Fruit fly (Drosophila melanogaster) whole organism, wandering third instar larva: ENCODE measurements around the gene Dys.

Experiments used
- Abd-B ChIP-seq: fragments of >200 bp; optimal IDR thresholded peaks from 2 replicates; lab custom pipeline; 2017; ENCODE audit warnings: missing biosample characterization, missing genetic modification characterization
- CG32264 ChIP-seq: fragments of 200-800 bp; sonication (Bioruptor generic); optimal IDR thresholded peaks from 2 replicates; lab custom pipeline; 2016; ENCODE audit warnings: missing biosample characterization, missing genetic modification characterization
- CG9705 ChIP-seq: fragments of 200-800 bp; sonication (Bioruptor generic); optimal IDR thresholded peaks from 2 replicates; lab custom pipeline; 2018; ENCODE audit warnings: missing biosample characterization, mild to moderate bottlenecking, missing genetic modification characterization
- Dfd ChIP-seq: fragments of >200 bp; optimal IDR thresholded peaks from 2 replicates; lab custom pipeline; 2017; ENCODE audit warnings: missing biosample characterization, missing genetic modification characterization
- Dif ChIP-seq: fragments of 200-275, 200-300 bp; sonication (Bioruptor generic); optimal IDR thresholded peaks from 2 replicates; lab custom pipeline; 2018; ENCODE audit warnings: missing biosample characterization, missing genetic modification characterization; ENCODE audit not compliant: partially characterized antibody
- GATAd ChIP-seq: sonication (Bioruptor generic); optimal IDR thresholded peaks from 2 replicates; lab custom pipeline; 2016; ENCODE audit warnings: missing biosample characterization, missing genetic modification characterization
- HLH106 ChIP-seq: fragments of 200-800 bp; optimal IDR thresholded peaks from 3 replicates; lab custom pipeline; 2019; ENCODE audit warnings: missing biosample characterization, mild to moderate bottlenecking, missing genetic modification characterization, moderate library complexity
- Hnf4 ChIP-seq: fragments of 200-800 bp; sonication (Bioruptor generic); optimal IDR thresholded peaks from 2 replicates; lab custom pipeline; 2016; ENCODE audit warnings: missing biosample characterization, mild to moderate bottlenecking, missing genetic modification characterization
- Hr78 ChIP-seq: fragments of >200 bp; optimal IDR thresholded peaks from 2 replicates; lab custom pipeline; 2017; ENCODE audit warnings: missing biosample characterization, missing genetic modification characterization
- Hr83 ChIP-seq: fragments of 200-300 bp; sonication (Bioruptor generic); optimal IDR thresholded peaks from 2 replicates; lab custom pipeline; 2016; ENCODE audit warnings: missing biosample characterization, mild to moderate bottlenecking, missing genetic modification characterization, moderate library complexity; ENCODE audit not compliant: poor library complexity, severe bottlenecking
- Mio ChIP-seq: sonication (Bioruptor generic); optimal IDR thresholded peaks from 2 replicates; lab custom pipeline; 2016; ENCODE audit warnings: missing biosample characterization, missing genetic modification characterization
- Myc ChIP-seq: fragments of >200 bp; optimal IDR thresholded peaks from 2 replicates; lab custom pipeline; 2017
- N ChIP-seq: fragments of >200 bp; optimal IDR thresholded peaks from 2 replicates; lab custom pipeline; 2018; ENCODE audit warnings: missing biosample characterization, missing external identifiers, missing genetic modification characterization
- OdsH ChIP-seq: fragments of 200-800 bp; sonication (Bioruptor generic); optimal IDR thresholded peaks from 2 replicates; lab custom pipeline; 2016; ENCODE audit warnings: missing biosample characterization, mild to moderate bottlenecking, missing genetic modification characterization
- Rel ChIP-seq, 2 experiments: fragments of 200-800 bp; sonication (Bioruptor generic) in 1 of 2; optimal IDR thresholded peaks; 2 replicates in 1 of 2; 3 replicates in 1 of 2; lab custom pipeline; 2016 to 2019; ENCODE audit warnings: mild to moderate bottlenecking in 2 of 2, missing biosample characterization in 2 of 2, missing genetic modification characterization in 2 of 2, moderate library complexity in 1 of 2
- Sp1 ChIP-seq: fragments of 200-800 bp; sonication (Bioruptor generic); optimal IDR thresholded peaks from 3 replicates; lab custom pipeline; 2019; ENCODE audit warnings: missing biosample characterization, mild to moderate bottlenecking, missing genetic modification characterization, moderate library complexity
- Vsx2 ChIP-seq: fragments of 200-300, 225-300 bp; sonication (Bioruptor generic); optimal IDR thresholded peaks from 2 replicates; lab custom pipeline; 2018; ENCODE audit warnings: missing biosample characterization, missing genetic modification characterization; ENCODE audit not compliant: partially characterized antibody
- br ChIP-seq: fragments of 200-800 bp; sonication (Bioruptor generic); optimal IDR thresholded peaks from 2 replicates; lab custom pipeline; 2016; ENCODE audit warnings: missing biosample characterization, missing genetic modification characterization
- brk ChIP-seq: fragments of 200-800 bp; sonication (Bioruptor generic); optimal IDR thresholded peaks from 2 replicates; lab custom pipeline; 2016; ENCODE audit warnings: missing biosample characterization, mild to moderate bottlenecking, missing genetic modification characterization
- dl ChIP-seq, 2 experiments: fragments of 175-275, 200-275 bp in 1 of 2; fragments of 200-275 bp in 1 of 2; sonication (Bioruptor generic); optimal IDR thresholded peaks; lab custom pipeline; 2018; ENCODE audit warnings: mild to moderate bottlenecking in 2 of 2, missing biosample characterization in 2 of 2, missing genetic modification characterization in 2 of 2, moderate library complexity in 2 of 2; ENCODE audit not compliant: partially characterized antibody in 2 of 2, insufficient read depth in 1 of 2
- dsf ChIP-seq: sonication (Bioruptor generic); optimal IDR thresholded peaks from 2 replicates; lab custom pipeline; 2016; ENCODE audit warnings: missing biosample characterization, missing genetic modification characterization, borderline replicate concordance
- ey ChIP-seq: fragments of 200-800 bp; sonication (Bioruptor generic); optimal IDR thresholded peaks from 2 replicates; lab custom pipeline; 2016; ENCODE audit warnings: missing biosample characterization, missing genetic modification characterization
- foxo ChIP-seq, 2 experiments: fragments of 200-800 bp; sonication (Bioruptor generic); optimal IDR thresholded peaks; 2 replicates in 1 of 2; 3 replicates in 1 of 2; lab custom pipeline; 2016 to 2017; ENCODE audit warnings: missing biosample characterization in 2 of 2, missing genetic modification characterization in 2 of 2
- fru ChIP-seq: fragments of 200-800 bp; sonication (Bioruptor generic); optimal IDR thresholded peaks from 3 replicates; lab custom pipeline; 2016; ENCODE audit warnings: missing biosample characterization, mild to moderate bottlenecking, missing genetic modification characterization
- h ChIP-seq: fragments of 200-800 bp; sonication (Bioruptor generic); optimal IDR thresholded peaks from 3 replicates; lab custom pipeline; 2016; ENCODE audit warnings: missing biosample characterization, mild to moderate bottlenecking, missing genetic modification characterization
- jim ChIP-seq: fragments of 175-275, 200-325 bp; sonication (Bioruptor generic); optimal IDR thresholded peaks from 2 replicates; lab custom pipeline; 2016; ENCODE audit warnings: missing biosample characterization, mild to moderate bottlenecking, missing genetic modification characterization
- lola ChIP-seq: fragments of >200 bp; optimal IDR thresholded peaks from 2 replicates; lab custom pipeline; 2017; ENCODE audit warnings: missing biosample characterization, missing genetic modification characterization
- pan ChIP-seq: fragments of >200 bp; optimal IDR thresholded peaks from 2 replicates; lab custom pipeline; 2017
- psq ChIP-seq: fragments of 200-800 bp; sonication (Bioruptor generic); optimal IDR thresholded peaks from 3 replicates; lab custom pipeline; 2017; ENCODE audit warnings: missing biosample characterization, mild to moderate bottlenecking, missing genetic modification characterization, moderate library complexity
- rgr ChIP-seq: fragments of 200-800 bp; sonication (Bioruptor generic); optimal IDR thresholded peaks from 3 replicates; lab custom pipeline; 2016; ENCODE audit warnings: missing biosample characterization, mild to moderate bottlenecking, missing genetic modification characterization
- sage ChIP-seq: fragments of 200-800 bp; sonication (Bioruptor generic); optimal IDR thresholded peaks from 2 replicates; lab custom pipeline; 2016; ENCODE audit warnings: missing biosample characterization, mild to moderate bottlenecking, missing genetic modification characterization
- sv ChIP-seq: fragments of 200-800 bp; sonication (Bioruptor generic); optimal IDR thresholded peaks from 3 replicates; lab custom pipeline; 2016; ENCODE audit warnings: missing biosample characterization, missing genetic modification characterization
- usp ChIP-seq: fragments of >200 bp; optimal IDR thresholded peaks from 2 replicates; lab custom pipeline; 2017; ENCODE audit warnings: missing biosample characterization, missing genetic modification characterization
- woc ChIP-seq: sonication (Bioruptor generic); optimal IDR thresholded peaks from 2 replicates; lab custom pipeline; 2016; ENCODE audit warnings: missing biosample characterization, mild to moderate bottlenecking, missing genetic modification characterization

Dys gene

DNA sequence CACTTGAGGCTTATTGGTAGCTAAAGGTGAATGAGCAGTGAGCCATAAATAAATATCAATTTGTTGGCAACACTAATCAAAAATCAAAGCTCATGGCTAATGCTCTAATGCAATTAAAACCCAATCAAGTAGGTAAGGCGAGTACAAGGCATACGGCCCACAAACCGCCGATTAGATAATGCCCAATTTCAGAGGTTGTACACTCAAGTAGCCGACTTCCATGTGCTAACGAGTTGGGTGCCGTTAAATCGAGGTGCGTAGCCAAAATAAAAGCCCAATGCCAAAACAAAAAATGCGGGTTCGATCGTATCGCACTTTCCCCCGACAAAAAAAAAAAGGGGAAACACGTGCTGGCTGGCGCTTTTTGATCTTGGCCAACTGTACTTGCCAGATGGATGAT, 161.1 kb downstream of the Dys start:
- peak; percentile 40 for TF ChIP-seq h (GFP tag; lab: Kevin White, UChicago)
- TF ChIP-seq Sp1 (GFP tag; lab: Kevin White, UChicago) = no peak
- TF ChIP-seq fru (GFP tag; lab: Kevin White, UChicago) = no peak
- no peak for TF ChIP-seq Rel (GFP tag; optimal IDR thresholded peaks at IDR 0.05; lab: Kevin White, UChicago)
- peak; percentile 66 for TF ChIP-seq Rel (tag; optimal IDR thresholded peaks at IDR 0.05; lab: Kevin White, UChicago)
- TF ChIP-seq, all 38 proteins: peak for 2

DNA sequence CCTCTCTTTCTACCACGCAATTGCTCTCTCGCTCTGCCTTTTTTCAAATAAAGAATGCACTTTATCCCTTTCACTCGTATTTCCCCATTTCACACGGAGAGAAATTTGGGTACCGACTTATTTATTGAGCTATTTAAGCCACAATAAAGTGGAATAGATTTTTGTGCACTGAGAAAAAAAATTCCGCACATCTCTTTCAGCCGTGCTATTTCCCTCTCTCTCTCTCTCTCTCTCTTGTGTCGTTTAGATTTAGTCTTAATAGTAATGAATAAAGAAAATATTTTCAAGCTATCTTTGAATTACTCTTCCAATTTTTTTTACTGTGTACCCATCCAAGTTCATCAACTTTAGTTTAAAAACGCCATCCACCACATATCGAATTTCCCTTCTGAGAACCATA, 162.7 kb downstream of the Dys start:
- peak; percentile 37 for TF ChIP-seq h (GFP tag; lab: Kevin White, UChicago)
- TF ChIP-seq Sp1 (GFP tag; lab: Kevin White, UChicago) = peak; percentile 36
- TF ChIP-seq Rel (GFP tag; optimal IDR thresholded peaks at IDR 0.05; lab: Kevin White, UChicago) = no peak
- no peak for TF ChIP-seq Rel (tag; optimal IDR thresholded peaks at IDR 0.05; lab: Kevin White, UChicago)
- TF ChIP-seq CG9705 = no peak
- no peak for TF ChIP-seq Dfd (GFP tag; lab: Kevin White, UChicago)
- TF ChIP-seq foxo (GFP tag; optimal IDR thresholded peaks at IDR 0.05; lab: Kevin White, UChicago) = peak in 1 of 2 experiments; percentile 60
- peak; percentile 34 for TF ChIP-seq ey (GFP tag; lab: Kevin White, UChicago)
- no peak for TF ChIP-seq Dif (GFP tag; lab: Kevin White, UChicago)
- TF ChIP-seq pan = no peak
- TF ChIP-seq fru (GFP tag; lab: Kevin White, UChicago) = peak; percentile 48
- TF ChIP-seq sv (GFP tag; lab: Kevin White, UChicago) = no peak
- TF ChIP-seq br (GFP tag; lab: Kevin White, UChicago) = peak; percentile 35
- TF ChIP-seq brk (GFP tag; lab: Kevin White, UChicago) = no peak
- TF ChIP-seq Hr83 (GFP tag; lab: Kevin White, UChicago) = no peak
- peak; percentile 4 for TF ChIP-seq CG32264 (GFP tag; lab: Kevin White, UChicago)
- no peak for TF ChIP-seq N (GFP tag; lab: Kevin White, UChicago)
- no peak for TF ChIP-seq dl (GFP tag; optimal IDR thresholded peaks at IDR 0.05; lab: Kevin White, UChicago; ENCODE audit: insufficient read depth in 1 of 2, partially characterized antibody in 2 of 2)
- no peak for TF ChIP-seq Abd-B (GFP tag; lab: Kevin White, UChicago)
- peak; percentile 50 for TF ChIP-seq HLH106 (tag; lab: Kevin White, UChicago)
- TF ChIP-seq Hr78 = no peak
- TF ChIP-seq dsf = no peak
- TF ChIP-seq OdsH = peak; percentile 26
- no peak for TF ChIP-seq Myc (lab: Kevin White, UChicago)
- peak; percentile 41 for TF ChIP-seq rgr (GFP tag; lab: Kevin White, UChicago)
- TF ChIP-seq GATAd (GFP tag; lab: Kevin White, UChicago) = no peak
- no peak for TF ChIP-seq Vsx2 (GFP tag; lab: Kevin White, UChicago)
- TF ChIP-seq woc (GFP tag; lab: Kevin White, UChicago) = no peak
- peak; percentile 40 for TF ChIP-seq sage (GFP tag; lab: Kevin White, UChicago)
- peak; percentile 14 for TF ChIP-seq psq (GFP tag; lab: Kevin White, UChicago)

DNA sequence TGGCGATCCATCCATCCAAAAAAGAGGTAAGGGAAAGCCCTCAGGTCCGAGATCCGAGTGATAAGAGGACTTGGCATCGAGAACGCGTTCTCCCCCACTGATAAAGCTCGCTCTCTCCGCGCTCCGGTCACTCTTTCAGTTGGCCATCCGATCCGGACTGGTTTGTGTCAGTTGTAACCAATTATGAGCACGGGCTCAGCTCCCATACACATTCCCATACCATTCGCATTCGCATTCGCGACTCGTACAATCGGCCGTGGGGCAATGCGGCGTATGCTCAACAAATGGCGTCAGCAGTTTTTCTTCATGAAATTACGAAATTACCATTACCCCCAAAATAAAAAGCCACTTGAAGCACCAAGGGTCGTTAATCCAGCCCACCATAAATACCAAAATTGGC, 163.6 kb downstream of the Dys start:
- no peak for TF ChIP-seq br (GFP tag; lab: Kevin White, UChicago)
- TF ChIP-seq Dif (GFP tag; lab: Kevin White, UChicago) = peak; percentile 19

dm6 chr3R:19625300-19626230, 164.7 kb downstream of the Dys start:
- TF ChIP-seq psq (GFP tag; lab: Kevin White, UChicago) (no peak), Hnf4 (GFP tag; lab: Kevin White, UChicago) (no peak), brk (GFP tag; lab: Kevin White, UChicago) (no peak), GATAd (GFP tag; lab: Kevin White, UChicago) (no peak), Abd-B (GFP tag; lab: Kevin White, UChicago) (no peak), OdsH (no peak), sv (GFP tag; lab: Kevin White, UChicago) (no peak), Mio (GFP tag; lab: Kevin White, UChicago) (no peak), Hr83 (GFP tag; lab: Kevin White, UChicago) (no peak), usp (GFP tag; lab: Kevin White, UChicago) (no peak), lola (no peak), sage (GFP tag; lab: Kevin White, UChicago) (no peak), jim (GFP tag; lab: Kevin White, UChicago) (no peak), Dif (GFP tag; lab: Kevin White, UChicago) (no peak), CG9705 (no peak)
